Worm (Caenorhabditis elegans) whole organism, late embryonic: Measurements from ENCODE around the gene T11G6.4.

Source experiments
- F13H6.1 ChIP-seq: sonication (generic microtip); optimal IDR thresholded peaks from 2 replicates; lab custom pipeline; 2016; ENCODE audit warnings: missing genetic modification characterization, missing compliant biosample characterization
- pag-3 ChIP-seq: sonication (generic microtip); optimal IDR thresholded peaks from 2 replicates; lab custom pipeline; 2016; ENCODE audit warnings: missing compliant biosample characterization, missing genetic modification characterization, borderline replicate concordance
- unc-86 ChIP-seq: sonication (generic microtip); optimal IDR thresholded peaks from 2 replicates; lab custom pipeline; 2016; ENCODE audit warnings: missing genetic modification characterization, missing compliant biosample characterization

- TF ChIP-seq unc-86 (tag; lab: Kevin White, UChicago) (no peak), F13H6.1 (no peak), pag-3 (tag; lab: Kevin White, UChicago) (no peak)
Observed at ce11 chrIV:10817030-10817429, 34.7 kb downstream of the T11G6.4 start.
